Worm (Caenorhabditis elegans) whole organism, L1 larva: Measurements from ENCODE around the gene acs-10.

Source experiments
- C34B4.2 ChIP-seq: sonication (generic microtip); optimal IDR thresholded peaks from 2 replicates; lab custom pipeline; 2017; ENCODE audit warnings: mild to moderate bottlenecking, missing genetic modification characterization, missing compliant biosample characterization
- aly-2 ChIP-seq: fragments of 150-350 bp; optimal IDR thresholded peaks from 2 replicates; lab custom pipeline; 2014; ENCODE audit warnings: missing biosample characterization, missing genetic modification characterization
- ceh-8 ChIP-seq: fragments of 200-800 bp; sonication (Bioruptor generic); optimal IDR thresholded peaks from 2 replicates; lab custom pipeline; 2018; ENCODE audit warnings: mild to moderate bottlenecking, missing genetic modification characterization, moderate library complexity, missing compliant biosample characterization
- dpl-1 ChIP-seq, 3 experiments: fragments of 150-350 bp in 2 of 3; sonication (generic microtip) in 1 of 3; optimal IDR thresholded peaks; 2 replicates each; lab custom pipeline; 2014 to 2017; ENCODE audit warnings: missing biosample characterization in 3 of 3, missing genetic modification characterization in 3 of 3, missing genetic modification reagents in 3 of 3
- lsy-2 ChIP-seq, 2 experiments: fragments of 150-350 bp; optimal IDR thresholded peaks; 2 replicates each; lab custom pipeline; 2014; ENCODE audit warnings: missing biosample characterization in 2 of 2, missing genetic modification characterization in 2 of 2
- mep-1 ChIP-seq: fragments of 150-350 bp; optimal IDR thresholded peaks from 2 replicates; lab custom pipeline; 2014; ENCODE audit warnings: missing biosample characterization, missing genetic modification characterization
- nhr-237 ChIP-seq: fragments of 150-350 bp; optimal IDR thresholded peaks from 2 replicates; lab custom pipeline; 2014; ENCODE audit warnings: missing biosample characterization, missing genetic modification characterization
- nhr-90 ChIP-seq: sonication (generic microtip); optimal IDR thresholded peaks from 2 replicates; lab custom pipeline; 2016; ENCODE audit warnings: mild to moderate bottlenecking, missing genetic modification characterization, missing compliant biosample characterization; ENCODE audit not compliant: poor library complexity
- pax-3 ChIP-seq: fragments of 200-800 bp; sonication (Bioruptor generic); optimal IDR thresholded peaks from 2 replicates; lab custom pipeline; 2018; ENCODE audit warnings: mild to moderate bottlenecking, missing genetic modification characterization, moderate library complexity, missing compliant biosample characterization
- snpc-4 ChIP-seq: fragments of 150-350 bp; optimal IDR thresholded peaks from 2 replicates; lab custom pipeline; 2014; ENCODE audit warnings: missing biosample characterization, missing genetic modification characterization
- unc-62 ChIP-seq: fragments of 150-350 bp; optimal IDR thresholded peaks from 2 replicates; lab custom pipeline; 2014; ENCODE audit warnings: missing biosample characterization, missing genetic modification reagents, missing genetic modification characterization
- ztf-4 ChIP-seq: fragments of 150-350 bp; optimal IDR thresholded peaks from 2 replicates; lab custom pipeline; 2014; ENCODE audit warnings: missing biosample characterization, missing genetic modification characterization

ce11 chrV:14126341-14126924 is 19.9 kb upstream of the acs-10 start:
- TF ChIP-seq C34B4.2 (tag; lab: Kevin White, UChicago) (no peak), nhr-90 (tag; lab: Kevin White, UChicago) (no peak), dpl-1 (GFP tag; optimal IDR thresholded peaks at IDR 0.05; lab: Kevin White, UChicago) (no peak), unc-62 (GFP tag; lab: Kevin White, UChicago) (no peak), pax-3 (tag; lab: Kevin White, UChicago) (no peak), lsy-2 (tag; optimal IDR thresholded peaks at IDR 0.05; lab: Kevin White, UChicago) (no peak), snpc-4 (tag; lab: Kevin White, UChicago) (no peak), mep-1 (tag; lab: Kevin White, UChicago) (no peak), nhr-237 (tag; lab: Kevin White, UChicago) (no peak), aly-2 (no peak), ceh-8 (GFP tag; lab: Kevin White, UChicago) (no peak), ztf-4 (no peak)
